Fruit fly (Drosophila melanogaster) whole organism, embryonic: ENCODE results near the gene MEP-1.

Experiments
- Abd-B ChIP-seq: fragments of 200-800 bp; sonication (Bioruptor generic); optimal IDR thresholded peaks from 2 replicates; lab custom pipeline; 2018; ENCODE audit warnings: missing biosample characterization, mild to moderate bottlenecking, missing genetic modification characterization, moderate library complexity
- Bteb2 ChIP-seq: fragments of 200-800 bp; sonication (Bioruptor generic); optimal IDR thresholded peaks from 2 replicates; lab custom pipeline; 2016; ENCODE audit warnings: missing biosample characterization, missing genetic modification characterization
- CG12104 ChIP-seq: fragments of 200-800 bp; sonication (Bioruptor generic); optimal IDR thresholded peaks from 3 replicates; lab custom pipeline; 2016; ENCODE audit warnings: missing biosample characterization, missing genetic modification characterization
- CG12744 ChIP-seq: fragments of 200-800 bp; sonication (Bioruptor generic); optimal IDR thresholded peaks from 2 replicates; lab custom pipeline; 2016; ENCODE audit warnings: missing biosample characterization, missing genetic modification characterization
- CG15479 ChIP-seq: fragments of 200-800 bp; sonication (Bioruptor generic); optimal IDR thresholded peaks from 3 replicates; lab custom pipeline; 2019; ENCODE audit warnings: missing biosample characterization, mild to moderate bottlenecking, missing genetic modification characterization, moderate library complexity
- CG17568 ChIP-seq: fragments of 200-800 bp; sonication (Bioruptor generic); optimal IDR thresholded peaks from 2 replicates; lab custom pipeline; 2018; ENCODE audit warnings: missing biosample characterization, mild to moderate bottlenecking, missing genetic modification characterization, moderate library complexity
- CG18011 ChIP-seq: fragments of 200-800 bp; sonication (Bioruptor generic); optimal IDR thresholded peaks from 2 replicates; lab custom pipeline; 2017; ENCODE audit warnings: missing biosample characterization, missing genetic modification characterization, mild to moderate bottlenecking, moderate library complexity, missing genotype
- CG18262 ChIP-seq: fragments of 200-800 bp; optimal IDR thresholded peaks from 3 replicates; lab custom pipeline; 2019; ENCODE audit warnings: missing biosample characterization, mild to moderate bottlenecking, missing genetic modification characterization, moderate library complexity
- CG30403 ChIP-seq: fragments of 200-800 bp; sonication (Bioruptor generic); optimal IDR thresholded peaks from 3 replicates; lab custom pipeline; 2016; ENCODE audit warnings: missing biosample characterization, missing genetic modification characterization
- CG31441 ChIP-seq: fragments of 200-800 bp; sonication (Bioruptor generic); IDR thresholded peaks from 2 replicates; pipeline ENCODE4 v1.3.6; 2022; ENCODE audit warnings: missing biosample characterization, missing genetic modification characterization
- CG32772 ChIP-seq: fragments of 200-800 bp; sonication (Bioruptor generic); IDR thresholded peaks from 2 replicates; pipeline ENCODE4 v1.3.6; 2022; ENCODE audit warnings: missing biosample characterization, missing genetic modification characterization
- CG3995 ChIP-seq: fragments of 200-800 bp; sonication (Bioruptor generic); optimal IDR thresholded peaks from 3 replicates; lab custom pipeline; 2016; ENCODE audit warnings: missing biosample characterization, missing genetic modification characterization
- CG8359 ChIP-seq: fragments of 200-800 bp; sonication (Bioruptor generic); optimal IDR thresholded peaks from 2 replicates; lab custom pipeline; 2017; ENCODE audit warnings: missing biosample characterization, mild to moderate bottlenecking, missing genetic modification characterization, borderline replicate concordance
- D ChIP-seq, 2 experiments: fragments of 200-800 bp in 1 of 2; fragments of >200 bp in 1 of 2; sonication (Bioruptor generic) in 1 of 2; optimal IDR thresholded peaks; 2 replicates in 1 of 2; 3 replicates in 1 of 2; lab custom pipeline; 2017; ENCODE audit warnings: mild to moderate bottlenecking in 1 of 2, missing biosample characterization in 1 of 2, missing genetic modification characterization in 1 of 2, missing genetic modification reagents in 1 of 2
- E2f2 ChIP-seq: fragments of 200-800 bp; sonication (Bioruptor generic); IDR thresholded peaks from 2 replicates; pipeline ENCODE4 v1.3.6; 2022; ENCODE audit warnings: missing biosample characterization, missing genetic modification characterization
- GATAe ChIP-seq: fragments of 200-800 bp; sonication (Bioruptor generic); conservative IDR thresholded peaks from 2 replicates; pipeline ENCODE4 v1.3.6; 2022; ENCODE audit warnings: missing biosample characterization, missing genetic modification characterization
- Hand ChIP-seq: fragments of 200-800 bp; sonication (Bioruptor generic); optimal IDR thresholded peaks from 2 replicates; lab custom pipeline; 2017; ENCODE audit warnings: mild to moderate bottlenecking, missing biosample characterization, missing genetic modification reagents, missing genetic modification characterization
- Hey ChIP-seq: fragments of 200-800 bp; sonication (Bioruptor generic); optimal IDR thresholded peaks from 3 replicates; lab custom pipeline; 2018; ENCODE audit warnings: missing biosample characterization, mild to moderate bottlenecking, missing genetic modification characterization
- NC2α ChIP-seq: fragments of 200-800 bp; sonication (Bioruptor generic); optimal IDR thresholded peaks from 2 replicates; lab custom pipeline; 2016; ENCODE audit warnings: missing biosample characterization, missing genetic modification characterization
- NFAT ChIP-seq: fragments of 200-800 bp; sonication (Bioruptor generic); IDR thresholded peaks from 2 replicates; pipeline ENCODE4 v1.3.6; 2022; ENCODE audit warnings: missing biosample characterization, missing genetic modification characterization
- NfI ChIP-seq: fragments of 200-800 bp; sonication (Bioruptor generic); optimal IDR thresholded peaks from 3 replicates; lab custom pipeline; 2018; ENCODE audit warnings: missing biosample characterization, mild to moderate bottlenecking, missing genetic modification characterization, moderate library complexity
- Optix ChIP-seq: fragments of 200-800 bp; sonication (Bioruptor generic); IDR thresholded peaks from 3 replicates; pipeline ENCODE4 v1.3.6; 2022; ENCODE audit warnings: missing biosample characterization, missing genetic modification characterization
- Rfx ChIP-seq: fragments of 200-800 bp; sonication (Bioruptor generic); IDR thresholded peaks from 2 replicates; pipeline ENCODE4 v1.3.6; 2022; ENCODE audit warnings: missing biosample characterization, missing genetic modification characterization
- Stat92E ChIP-seq, 3 experiments: fragments of >200 bp in 2 of 3; fragments of 200-800 bp in 1 of 3; sonication (Bioruptor generic) in 1 of 3; optimal IDR thresholded peaks; 2 replicates each; lab custom pipeline; 2017 to 2019; ENCODE audit warnings: missing biosample characterization in 3 of 3, missing genetic modification characterization in 3 of 3, mild to moderate bottlenecking in 1 of 3, moderate library complexity in 1 of 3
- Trl ChIP-seq, 3 experiments: fragments of >200 bp in 2 of 3; fragments of 200-800 bp in 1 of 3; sonication (Bioruptor generic) in 1 of 3; optimal IDR thresholded peaks; 2 replicates in 1 of 3; 3 replicates in 2 of 3; lab custom pipeline; 2016 to 2017; ENCODE audit warnings: missing biosample characterization in 1 of 3, missing genetic modification characterization in 1 of 3
- Xbp1 ChIP-seq: fragments of 200-800 bp; sonication (Bioruptor generic); optimal IDR thresholded peaks from 3 replicates; lab custom pipeline; 2016; ENCODE audit warnings: missing biosample characterization, mild to moderate bottlenecking, missing genetic modification characterization
- ash1 ChIP-seq: fragments of 200-800 bp; sonication (Bioruptor generic); optimal IDR thresholded peaks from 2 replicates; lab custom pipeline; 2018; ENCODE audit warnings: missing biosample characterization, mild to moderate bottlenecking, missing genetic modification characterization
- bab2 ChIP-seq: fragments of 200-800 bp; sonication (Bioruptor generic); optimal IDR thresholded peaks from 2 replicates; lab custom pipeline; 2016; ENCODE audit warnings: missing biosample characterization, missing genetic modification characterization
- bigmax ChIP-seq: fragments of 200-800 bp; sonication (Bioruptor generic); optimal IDR thresholded peaks from 2 replicates; lab custom pipeline; 2018; ENCODE audit warnings: missing biosample characterization, mild to moderate bottlenecking, missing genetic modification characterization
- btn ChIP-seq: fragments of 200-800 bp; sonication (Bioruptor generic); optimal IDR thresholded peaks from 2 replicates; lab custom pipeline; 2016; ENCODE audit warnings: missing biosample characterization, missing genetic modification characterization
- crp ChIP-seq, 2 experiments: fragments of 200-800 bp; sonication (Bioruptor generic); optimal IDR thresholded peaks; 2 replicates in 1 of 2; 3 replicates in 1 of 2; lab custom pipeline; 2017; ENCODE audit warnings: missing biosample characterization in 2 of 2, missing genetic modification characterization in 2 of 2, mild to moderate bottlenecking in 1 of 2, moderate library complexity in 1 of 2
- cwo ChIP-seq: fragments of 200-800 bp; sonication (Bioruptor generic); optimal IDR thresholded peaks from 3 replicates; lab custom pipeline; 2017; ENCODE audit warnings: missing biosample characterization, missing genetic modification characterization, mild to moderate bottlenecking, moderate library complexity, missing genetic modification reagents
- dimm ChIP-seq: fragments of 200-800 bp; sonication (Bioruptor generic); IDR thresholded peaks from 2 replicates; pipeline ENCODE4 v1.3.6; 2022; ENCODE audit warnings: missing biosample characterization, missing genetic modification characterization
- dmrt99B ChIP-seq: fragments of 200-800 bp; sonication (Bioruptor generic); optimal IDR thresholded peaks from 2 replicates; lab custom pipeline; 2018; ENCODE audit warnings: missing biosample characterization, mild to moderate bottlenecking, missing genetic modification characterization, moderate library complexity
- en ChIP-seq: fragments of 200-800 bp; sonication (Bioruptor generic); optimal IDR thresholded peaks from 2 replicates; lab custom pipeline; 2016; ENCODE audit warnings: missing biosample characterization, missing genetic modification characterization
- fd64A ChIP-seq: fragments of 200-800 bp; sonication (Bioruptor generic); optimal IDR thresholded peaks from 3 replicates; lab custom pipeline; 2018; ENCODE audit warnings: missing biosample characterization, mild to moderate bottlenecking, missing genetic modification characterization
- fd96Cb ChIP-seq: fragments of 200-800 bp; sonication (Bioruptor generic); optimal IDR thresholded peaks from 2 replicates; lab custom pipeline; 2018; ENCODE audit warnings: missing biosample characterization, mild to moderate bottlenecking, missing genetic modification characterization, moderate library complexity
- jing ChIP-seq: fragments of 200-800 bp; sonication (Bioruptor generic); optimal IDR thresholded peaks from 2 replicates; lab custom pipeline; 2018; ENCODE audit warnings: missing biosample characterization, mild to moderate bottlenecking, missing genetic modification characterization
- lbe ChIP-seq: fragments of 200-800 bp; sonication (Bioruptor generic); optimal IDR thresholded peaks from 2 replicates; lab custom pipeline; 2016; ENCODE audit warnings: missing biosample characterization, mild to moderate bottlenecking, missing genetic modification characterization
- mirr ChIP-seq: fragments of 200-800 bp; sonication (Bioruptor generic); optimal IDR thresholded peaks from 3 replicates; lab custom pipeline; 2018; ENCODE audit warnings: missing biosample characterization, mild to moderate bottlenecking, missing genetic modification characterization
- nmo ChIP-seq: fragments of 200-800 bp; sonication (Bioruptor generic); optimal IDR thresholded peaks from 2 replicates; lab custom pipeline; 2018; ENCODE audit warnings: missing biosample characterization, mild to moderate bottlenecking, missing genetic modification characterization, moderate library complexity
- pfk ChIP-seq: fragments of 200-800 bp; sonication (Bioruptor generic); optimal IDR thresholded peaks from 2 replicates; lab custom pipeline; 2018; ENCODE audit warnings: missing biosample characterization, mild to moderate bottlenecking, missing genetic modification characterization, moderate library complexity
- sc ChIP-seq, 3 experiments: fragments of >200 bp in 2 of 3; fragments of 200-800 bp in 1 of 3; sonication (Bioruptor generic) in 1 of 3; optimal IDR thresholded peaks; 2 replicates in 2 of 3; 3 replicates in 1 of 3; lab custom pipeline; 2017; ENCODE audit warnings: mild to moderate bottlenecking in 1 of 3, missing biosample characterization in 1 of 3, missing genetic modification characterization in 1 of 3, missing genetic modification reagents in 1 of 3
- schlank ChIP-seq: fragments of 200-800 bp; sonication (Bioruptor generic); optimal IDR thresholded peaks from 2 replicates; lab custom pipeline; 2018; ENCODE audit warnings: missing biosample characterization, mild to moderate bottlenecking, missing genetic modification characterization
- sna ChIP-seq: fragments of 200-800 bp; sonication (Bioruptor generic); IDR thresholded peaks from 2 replicates; pipeline ENCODE4 v1.3.6; 2022; ENCODE audit warnings: missing biosample characterization, missing genetic modification characterization; ENCODE audit not compliant: partially characterized antibody
- trem ChIP-seq: fragments of 200-800 bp; optimal IDR thresholded peaks from 3 replicates; lab custom pipeline; 2019; ENCODE audit warnings: missing biosample characterization, mild to moderate bottlenecking, missing genetic modification characterization, moderate library complexity

MEP-1 gene

dm6 chr3L:2582753-2583536, 48.6 kb upstream of the MEP-1 start (continued):
- TF ChIP-seq bigmax (GFP tag; lab: Kevin White, UChicago) (no peak), Bteb2 (peak; percentile 30), CG18011 (GFP tag; lab: Kevin White, UChicago) (no peak), NC2α (GFP tag; lab: Kevin White, UChicago) (peak; percentile 70), fd64A (peak; percentile 86), dimm (GFP tag; lab: Robert Waterston, UW) (peak; percentile 68), sc (optimal IDR thresholded peaks at IDR 0.05; lab: Kevin White, UChicago) (no peak), sc (GFP tag; optimal IDR thresholded peaks at IDR 0.05; lab: Kevin White, UChicago) (peak; percentile 80), nmo (peak; percentile 86), NfI (GFP tag; lab: Kevin White, UChicago) (peak; percentile 76), CG31441 (peak; percentile 90), en (GFP tag; lab: Kevin White, UChicago) (peak; percentile 65), CG3995 (GFP tag; lab: Kevin White, UChicago) (no peak), Optix (GFP tag; lab: Robert Waterston, UW) (peak; percentile 87), CG18262 (tag; lab: Kevin White, UChicago) (peak; percentile 89), E2f2 (peak; percentile 59; the same call in 1 of the 2 replicates), mirr (GFP tag; lab: Kevin White, UChicago) (no peak), CG15479 (GFP tag; lab: Kevin White, UChicago) (no peak), bab2 (GFP tag; lab: Kevin White, UChicago) (peak; percentile 87), Rfx (peak; percentile 58), cwo (GFP tag; lab: Kevin White, UChicago) (peak; percentile 52), NFAT (GFP tag; lab: Robert Waterston, UW) (no peak), CG12104 (peak; percentile 62), btn (GFP tag; lab: Kevin White, UChicago) (peak; percentile 70), CG30403 (peak; percentile 77), D (optimal IDR thresholded peaks at IDR 0.05; lab: Kevin White, UChicago) (no peak), D (GFP tag; optimal IDR thresholded peaks at IDR 0.05; lab: Kevin White, UChicago) (peak; percentile 86), ash1 (GFP tag; lab: Kevin White, UChicago) (no peak), CG17568 (peak; percentile 57), lbe (peak; percentile 91), trem (peak; percentile 79), Hand (GFP tag; lab: Kevin White, UChicago) (peak; percentile 14), GATAe (no peak), fd96Cb (tag; lab: Kevin White, UChicago) (peak; percentile 89), Xbp1 (GFP tag; lab: Kevin White, UChicago) (peak; percentile 85), sna (no peak), CG12744 (GFP tag; lab: Kevin White, UChicago) (peak; percentile 62), CG8359 (GFP tag; lab: Kevin White, UChicago) (no peak), Hey (tag; lab: Kevin White, UChicago) (no peak), schlank (no peak), Stat92E (GFP tag; optimal IDR thresholded peaks at IDR 0.05; lab: Kevin White, UChicago) (peak in 1 of 3 experiments; percentile 42), jing (GFP tag; lab: Kevin White, UChicago) (peak; percentile 73), Abd-B (GFP tag; lab: Kevin White, UChicago) (peak; percentile 82), crp (GFP tag; optimal IDR thresholded peaks at IDR 0.05; lab: Kevin White, UChicago) (peak in 1 of 2 experiments; percentile 22), Trl (optimal IDR thresholded peaks at IDR 0.05; lab: Kevin White, UChicago) (no peak), Trl (GFP tag; optimal IDR thresholded peaks at IDR 0.05; lab: Kevin White, UChicago) (peak; percentile 73), dmrt99B (tag; lab: Kevin White, UChicago) (peak; percentile 93), CG32772 (GFP tag; lab: Robert Waterston, UW) (peak; percentile 85), pfk (GFP tag; lab: Kevin White, UChicago) (no peak)
